Worm (Caenorhabditis elegans) whole organism, L2 larva: ENCODE data around the gene eak-3.

Source experiments
- C34F6.9 ChIP-seq: fragments of 150-350 bp; optimal IDR thresholded peaks from 2 replicates; lab custom pipeline; 2014; ENCODE audit warnings: missing biosample characterization, missing genetic modification characterization
- R02D3.7 ChIP-seq: fragments of 150-350 bp; optimal IDR thresholded peaks from 2 replicates; lab custom pipeline; 2014; ENCODE audit warnings: missing biosample characterization, missing genetic modification characterization
- Y55F3AM.14 ChIP-seq: fragments of 200-800 bp; sonication (Bioruptor generic); optimal IDR thresholded peaks from 2 replicates; lab custom pipeline; 2018; ENCODE audit warnings: mild to moderate bottlenecking, missing genetic modification characterization, missing compliant biosample characterization
- ZK546.5 ChIP-seq: sonication (generic microtip); optimal IDR thresholded peaks from 2 replicates; lab custom pipeline; 2017; ENCODE audit warnings: missing biosample characterization, missing genetic modification characterization
- alr-1 ChIP-seq: fragments of 150-350 bp; optimal IDR thresholded peaks from 2 replicates; lab custom pipeline; 2014; ENCODE audit warnings: missing biosample characterization, missing genetic modification characterization
- aly-2 ChIP-seq: fragments of 150-350 bp; optimal IDR thresholded peaks from 2 replicates; lab custom pipeline; 2014; ENCODE audit warnings: missing biosample characterization, missing genetic modification characterization
- ama-1 ChIP-seq: fragments of 150-350 bp; optimal IDR thresholded peaks from 2 replicates; lab custom pipeline; 2018; ENCODE audit warnings: inconsistent platforms
- blmp-1 ChIP-seq: sonication (generic microtip); optimal IDR thresholded peaks from 2 replicates; lab custom pipeline; 2017; ENCODE audit warnings: missing genetic modification characterization, mild to moderate bottlenecking, missing compliant biosample characterization, antibody characterized with exemption, moderate library complexity; ENCODE audit not compliant: insufficient read depth
- ceh-16 ChIP-seq: fragments of 150-350 bp; optimal IDR thresholded peaks from 2 replicates; lab custom pipeline; 2014; ENCODE audit warnings: missing biosample characterization, missing genetic modification characterization
- crh-2 ChIP-seq: sonication (generic microtip); optimal IDR thresholded peaks from 2 replicates; lab custom pipeline; 2017; ENCODE audit warnings: missing biosample characterization, missing genetic modification characterization
- dmd-4 ChIP-seq: sonication (generic microtip); optimal IDR thresholded peaks from 2 replicates; lab custom pipeline; 2017; ENCODE audit warnings: missing biosample characterization, missing genetic modification characterization
- egl-27 ChIP-seq: sonication (generic microtip); optimal IDR thresholded peaks from 3 replicates; lab custom pipeline; 2017; ENCODE audit warnings: missing biosample characterization, missing genetic modification reagents, missing genetic modification characterization
- elt-1 ChIP-seq: fragments of 150-350 bp; optimal IDR thresholded peaks from 2 replicates; lab custom pipeline; 2014; ENCODE audit warnings: missing biosample characterization, missing genetic modification characterization
- elt-3 ChIP-seq: sonication (generic microtip); optimal IDR thresholded peaks from 2 replicates; lab custom pipeline; 2017; ENCODE audit warnings: missing biosample characterization, missing genetic modification characterization
- gmeb-1 ChIP-seq: fragments of 150-350 bp; optimal IDR thresholded peaks from 2 replicates; lab custom pipeline; 2014; ENCODE audit warnings: missing biosample characterization, missing genetic modification characterization
- lin-11 ChIP-seq: fragments of 150-350 bp; sonication (generic microtip); optimal IDR thresholded peaks from 2 replicates; lab custom pipeline; 2014; ENCODE audit warnings: missing biosample characterization, missing genetic modification characterization, inconsistent platforms, mixed read lengths
- lin-13 ChIP-seq: fragments of 150-350 bp; optimal IDR thresholded peaks from 2 replicates; lab custom pipeline; 2014; ENCODE audit warnings: missing biosample characterization, missing genetic modification reagents, missing genetic modification characterization
- lin-39 ChIP-seq: fragments of 150-350 bp; optimal IDR thresholded peaks from 2 replicates; lab custom pipeline; 2014; ENCODE audit warnings: missing biosample characterization, missing genetic modification reagents, missing genetic modification characterization
- lsy-2 ChIP-seq, 2 experiments: fragments of 150-350 bp in 1 of 2; sonication (generic microtip) in 1 of 2; optimal IDR thresholded peaks; 2 replicates each; lab custom pipeline; 2014 to 2017; ENCODE audit warnings: missing biosample characterization in 2 of 2, missing genetic modification characterization in 2 of 2
- mab-5 ChIP-seq: fragments of 150-350 bp; optimal IDR thresholded peaks from 2 replicates; lab custom pipeline; 2014; ENCODE audit warnings: missing biosample characterization, missing genetic modification characterization
- mdl-1 ChIP-seq, 2 experiments: fragments of 150-350 bp in 1 of 2; sonication (generic microtip) in 1 of 2; optimal IDR thresholded peaks; 2 replicates each; lab custom pipeline; 2017; ENCODE audit warnings: missing biosample characterization in 2 of 2, missing genetic modification characterization in 2 of 2
- nhr-11 ChIP-seq: fragments of 150-350 bp; optimal IDR thresholded peaks from 2 replicates; lab custom pipeline; 2014; ENCODE audit warnings: missing biosample characterization, missing genetic modification characterization
- nhr-12 ChIP-seq: fragments of 150-350 bp; optimal IDR thresholded peaks from 2 replicates; lab custom pipeline; 2014; ENCODE audit warnings: missing biosample characterization, missing genetic modification characterization
- nhr-129 ChIP-seq: fragments of 150-350 bp; optimal IDR thresholded peaks from 2 replicates; lab custom pipeline; 2014; ENCODE audit warnings: missing biosample characterization, missing genetic modification characterization
- nhr-23 ChIP-seq: fragments of 150-350 bp; optimal IDR thresholded peaks from 2 replicates; lab custom pipeline; 2014; ENCODE audit warnings: missing biosample characterization, missing genetic modification reagents, missing genetic modification characterization
- nhr-237 ChIP-seq: fragments of 150-350 bp; optimal IDR thresholded peaks from 2 replicates; lab custom pipeline; 2014; ENCODE audit warnings: missing biosample characterization, missing genetic modification characterization
- nhr-25 ChIP-seq: fragments of 150-350 bp; sonication (generic microtip); optimal IDR thresholded peaks from 3 replicates; lab custom pipeline; 2014; ENCODE audit warnings: missing biosample characterization, missing genetic modification characterization
- nhr-77 ChIP-seq: fragments of 150-350 bp; optimal IDR thresholded peaks from 2 replicates; lab custom pipeline; 2014; ENCODE audit warnings: missing biosample characterization, missing genetic modification characterization
- peb-1 ChIP-seq: fragments of 150-350 bp; optimal IDR thresholded peaks from 2 replicates; lab custom pipeline; 2014; ENCODE audit warnings: missing biosample characterization, missing genetic modification characterization
- sem-4 ChIP-seq: fragments of 150-350 bp; optimal IDR thresholded peaks from 2 replicates; lab custom pipeline; 2014; ENCODE audit warnings: missing biosample characterization, missing genetic modification reagents, missing genetic modification characterization
- skn-1 ChIP-seq: sonication (generic microtip); optimal IDR thresholded peaks from 2 replicates; lab custom pipeline; 2017; ENCODE audit warnings: missing biosample characterization, missing genetic modification characterization
- sma-3 ChIP-seq: sonication (generic microtip); optimal IDR thresholded peaks from 2 replicates; lab custom pipeline; 2016; ENCODE audit warnings: missing genetic modification reagents, missing genetic modification characterization, missing compliant biosample characterization
- snpc-4 ChIP-seq: fragments of 150-350 bp; optimal IDR thresholded peaks from 2 replicates; lab custom pipeline; 2014; ENCODE audit warnings: missing biosample characterization, missing genetic modification characterization
- unc-39 ChIP-seq: fragments of 150-350 bp; optimal IDR thresholded peaks from 2 replicates; lab custom pipeline; 2014; ENCODE audit warnings: missing biosample characterization, missing genetic modification characterization
- unc-55 ChIP-seq: fragments of 150-350 bp; sonication (generic microtip); optimal IDR thresholded peaks from 3 replicates; lab custom pipeline; 2014; ENCODE audit warnings: missing biosample characterization, missing genetic modification reagents, missing genetic modification characterization
- zag-1 ChIP-seq: fragments of 150-350 bp; optimal IDR thresholded peaks from 2 replicates; lab custom pipeline; 2014; ENCODE audit warnings: missing biosample characterization, missing genetic modification characterization
- ztf-11 ChIP-seq: sonication (generic microtip); optimal IDR thresholded peaks from 2 replicates; lab custom pipeline; 2017; ENCODE audit warnings: missing biosample characterization, missing genetic modification characterization

eak-3 gene

DNA sequence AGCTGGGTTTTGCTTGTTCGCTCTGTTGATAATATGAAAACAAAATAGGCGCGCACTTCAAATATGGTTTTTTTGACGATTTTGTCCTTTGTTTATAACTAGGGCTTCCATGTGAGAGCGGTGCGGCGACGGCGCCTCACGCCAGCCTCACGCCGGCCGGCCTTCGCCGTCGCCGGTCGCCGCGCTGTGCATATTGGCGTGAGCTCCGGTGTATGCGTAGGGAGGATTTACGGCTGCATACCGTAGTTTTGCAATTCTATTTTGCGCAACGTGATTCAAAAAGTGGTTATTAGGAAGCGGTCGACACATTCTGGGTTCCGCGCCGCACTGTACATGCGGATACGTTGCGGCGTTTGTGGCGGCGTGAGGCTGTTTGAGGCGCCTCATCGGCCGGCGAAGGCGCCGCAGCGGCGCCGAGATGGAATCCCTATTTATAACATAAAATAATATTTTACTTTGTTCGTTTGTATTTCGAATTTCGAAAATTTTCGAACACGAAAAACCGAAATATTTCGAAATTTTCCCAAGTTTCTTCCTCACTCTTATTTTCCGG, 37.8 kb upstream of the eak-3 start:
- TF ChIP-seq nhr-23: no peak
- no peak for TF ChIP-seq nhr-77
- no peak for TF ChIP-seq R02D3.7 (tag; lab: Kevin White, UChicago)
- no peak for TF ChIP-seq nhr-12 (tag; lab: Kevin White, UChicago)
- no peak for TF ChIP-seq lin-11 (tag; lab: Kevin White, UChicago)
- no peak for TF ChIP-seq ama-1 (lab: Kevin White, UChicago)
- no peak for TF ChIP-seq nhr-237
- TF ChIP-seq nhr-25: no peak
- TF ChIP-seq unc-39 (tag; lab: Kevin White, UChicago): no peak
- no peak for TF ChIP-seq egl-27 (tag; lab: Kevin White, UChicago)
- TF ChIP-seq alr-1 (tag; lab: Kevin White, UChicago): no peak
- TF ChIP-seq mdl-1 (tag; optimal IDR thresholded peaks at IDR 0.05; lab: Kevin White, UChicago): no peak
- no peak for TF ChIP-seq blmp-1 (tag; lab: Kevin White, UChicago)
- no peak for TF ChIP-seq sma-3 (GFP tag; lab: Kevin White, UChicago)

ce11 chrIII:1210638-1211037, 34.3 kb upstream of the eak-3 start:
- TF ChIP-seq nhr-11 (tag; lab: Kevin White, UChicago): no peak
- no peak for TF ChIP-seq nhr-25
- no peak for TF ChIP-seq elt-1
- TF ChIP-seq nhr-23: no peak
- TF ChIP-seq C34F6.9 (tag; lab: Kevin White, UChicago): no peak
- TF ChIP-seq lin-13 (GFP tag; lab: Kevin White, UChicago): no peak
- no peak for TF ChIP-seq elt-3
- no peak for TF ChIP-seq dmd-4 (tag; lab: Kevin White, UChicago)
- TF ChIP-seq mab-5 (tag; lab: Kevin White, UChicago): no peak
- TF ChIP-seq unc-55 (GFP tag; lab: Kevin White, UChicago): no peak
- TF ChIP-seq blmp-1 (tag; lab: Kevin White, UChicago): no peak
- TF ChIP-seq zag-1: no peak
- TF ChIP-seq sma-3 (GFP tag; lab: Kevin White, UChicago): no peak
- no peak for TF ChIP-seq ceh-16 (tag; lab: Kevin White, UChicago)
- no peak for TF ChIP-seq nhr-237
- TF ChIP-seq lin-11 (tag; lab: Kevin White, UChicago): no peak
- TF ChIP-seq Y55F3AM.14 (GFP tag; lab: Kevin White, UChicago): no peak
- no peak for TF ChIP-seq nhr-129
- no peak for TF ChIP-seq ztf-11 (tag; lab: Kevin White, UChicago)
- no peak for TF ChIP-seq ZK546.5 (tag; lab: Kevin White, UChicago)

DNA sequence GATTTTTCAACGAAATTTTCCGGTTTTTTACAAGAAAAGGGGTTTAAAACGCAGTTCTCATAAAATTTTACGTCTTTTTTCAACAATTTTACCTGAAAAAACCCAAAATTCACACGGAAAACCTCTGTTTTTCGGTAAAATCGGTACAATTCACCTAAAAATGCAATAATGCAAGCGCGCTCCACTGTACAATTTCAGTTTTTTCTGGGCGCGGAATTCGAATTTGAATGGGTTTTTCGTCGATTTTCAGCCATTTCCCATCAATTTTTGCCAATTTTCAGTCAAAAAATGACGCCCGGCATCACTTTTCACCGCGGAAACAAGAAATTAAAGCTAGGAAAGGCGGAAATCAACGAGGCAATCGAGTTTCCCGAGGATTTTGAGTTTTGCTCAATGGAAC, 31.5 kb upstream of the eak-3 start, which contains the start of gene orc-3:
TSS of gene orc-3 (plus strand) at position 282 of the 400 bp plus-strand sequence.
- TF ChIP-seq C34F6.9 (tag; lab: Kevin White, UChicago): peak; percentile 34
- no peak for TF ChIP-seq snpc-4
- no peak for TF ChIP-seq nhr-12 (tag; lab: Kevin White, UChicago)
- no peak for TF ChIP-seq peb-1 (tag; lab: Kevin White, UChicago)
- no peak for TF ChIP-seq crh-2 (tag; lab: Kevin White, UChicago)
- TF ChIP-seq nhr-129: peak; percentile 21
- TF ChIP-seq sem-4 (tag; lab: Kevin White, UChicago): no peak
- TF ChIP-seq unc-55 (GFP tag; lab: Kevin White, UChicago): peak; percentile 56
- no peak for TF ChIP-seq ZK546.5 (tag; lab: Kevin White, UChicago)
- TF ChIP-seq lin-39 (tag; lab: Kevin White, UChicago): no peak
- TF ChIP-seq gmeb-1: peak; percentile 84
- no peak for TF ChIP-seq nhr-77
- peak in 1 of 2 experiments; percentile 55 for TF ChIP-seq lsy-2 (tag; optimal IDR thresholded peaks at IDR 0.05; lab: Kevin White, UChicago)
- no peak for TF ChIP-seq mdl-1 (tag; optimal IDR thresholded peaks at IDR 0.05; lab: Kevin White, UChicago)
- peak; percentile 58 for TF ChIP-seq lin-13 (GFP tag; lab: Kevin White, UChicago)

ce11 chrIII:1207027-1207426, 30.7 kb upstream of the eak-3 start:
- TF ChIP-seq mab-5 (tag; lab: Kevin White, UChicago) (no peak), elt-1 (no peak), ztf-11 (tag; lab: Kevin White, UChicago) (no peak), sem-4 (tag; lab: Kevin White, UChicago) (no peak), aly-2 (tag; lab: Kevin White, UChicago) (no peak), lin-11 (tag; lab: Kevin White, UChicago) (no peak), skn-1 (tag; lab: Kevin White, UChicago) (no peak), unc-39 (tag; lab: Kevin White, UChicago) (no peak), peb-1 (tag; lab: Kevin White, UChicago) (no peak)
